Fruit fly (Drosophila melanogaster) Kc167 (cell line): ENCODE results near the gene eIF1.

ENCODE experiments used
- Myc ChIP-seq: fragments of >200 bp; optimal IDR thresholded peaks from 2 replicates; lab custom pipeline; 2017; ENCODE audit warnings: missing external identifiers
- Sin3A ChIP-seq: fragments of >200 bp; optimal IDR thresholded peaks from 2 replicates; lab custom pipeline; 2018; ENCODE audit warnings: missing external identifiers
- h ChIP-seq: fragments of >200 bp; optimal IDR thresholded peaks from 3 replicates; lab custom pipeline; 2018; ENCODE audit warnings: missing external identifiers
- insv ChIP-seq: fragments of >200 bp; optimal IDR thresholded peaks from 3 replicates; lab custom pipeline; 2018; ENCODE audit warnings: missing external identifiers
- psq ChIP-seq: fragments of >200 bp; optimal IDR thresholded peaks from 2 replicates; lab custom pipeline; 2017; ENCODE audit warnings: missing external identifiers
- ttk ChIP-seq: sonication (Bioruptor generic); optimal IDR thresholded peaks from 2 replicates; lab custom pipeline; 2017; ENCODE audit warnings: missing external identifiers

Gene eIF1

DNA sequence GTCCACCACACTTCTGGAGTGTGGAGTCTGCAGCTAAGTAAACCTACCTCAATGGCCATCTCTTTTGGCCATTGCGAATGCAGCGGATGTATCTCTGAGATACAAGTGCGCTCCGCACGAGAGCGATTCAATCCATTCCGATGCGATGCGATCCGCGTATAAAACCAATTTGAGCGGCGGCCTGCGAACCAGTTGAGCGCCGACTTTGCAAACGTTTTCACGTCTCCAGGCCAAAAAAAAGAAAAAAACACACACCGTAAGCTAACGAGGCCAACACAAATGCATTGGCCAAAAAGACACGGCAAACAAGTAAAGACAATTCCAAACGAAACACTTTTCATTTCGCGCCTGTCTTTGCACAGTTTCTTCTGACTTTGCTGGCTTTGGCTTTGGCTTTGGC, 34.5 kb downstream of the eIF1 start, which contains the start of gene ckd:
Gene ckd (plus strand): TSS at position 189 of the 400 bp plus-strand sequence.
- TF ChIP-seq insv (lab: Kevin White, UChicago): no peak
- TF ChIP-seq Myc (lab: Kevin White, UChicago): no peak
- TF ChIP-seq h (lab: Kevin White, UChicago): no peak
- no peak for TF ChIP-seq Sin3A (lab: Kevin White, UChicago)
- no peak for TF ChIP-seq psq (lab: Kevin White, UChicago)
- no peak for TF ChIP-seq ttk (lab: Kevin White, UChicago)

DNA sequence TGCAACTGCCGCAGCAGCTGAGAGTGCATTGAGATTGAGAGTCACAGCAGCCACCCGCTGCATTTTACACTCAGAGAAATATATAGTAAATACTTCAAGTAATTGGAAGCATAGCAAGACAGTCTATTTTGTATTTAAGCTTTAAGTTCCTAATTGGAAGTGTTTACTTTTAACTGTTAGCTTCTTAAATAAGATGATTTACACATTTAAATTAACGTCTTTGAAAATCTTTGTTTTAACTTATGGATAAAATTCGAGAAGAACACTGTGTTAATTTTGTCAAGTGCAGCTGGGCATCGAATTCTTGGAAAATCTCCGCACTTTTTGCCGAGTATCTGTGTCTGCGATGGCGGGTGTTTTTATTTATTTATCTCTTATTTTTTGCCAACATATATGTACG, 36.6 kb downstream of the eIF1 start:
- no peak for TF ChIP-seq Myc (lab: Kevin White, UChicago)
- no peak for TF ChIP-seq Sin3A (lab: Kevin White, UChicago)
- TF ChIP-seq h (lab: Kevin White, UChicago): no peak

- TF ChIP-seq insv (lab: Kevin White, UChicago): no peak
- TF ChIP-seq Sin3A (lab: Kevin White, UChicago): no peak
- TF ChIP-seq Myc (lab: Kevin White, UChicago): no peak
- TF ChIP-seq psq (lab: Kevin White, UChicago): no peak
- no peak for TF ChIP-seq ttk (lab: Kevin White, UChicago)
- no peak for TF ChIP-seq h (lab: Kevin White, UChicago)
Observed at dm6 chr3L:3261642-3262041, 38.5 kb downstream of the eIF1 start.

DNA sequence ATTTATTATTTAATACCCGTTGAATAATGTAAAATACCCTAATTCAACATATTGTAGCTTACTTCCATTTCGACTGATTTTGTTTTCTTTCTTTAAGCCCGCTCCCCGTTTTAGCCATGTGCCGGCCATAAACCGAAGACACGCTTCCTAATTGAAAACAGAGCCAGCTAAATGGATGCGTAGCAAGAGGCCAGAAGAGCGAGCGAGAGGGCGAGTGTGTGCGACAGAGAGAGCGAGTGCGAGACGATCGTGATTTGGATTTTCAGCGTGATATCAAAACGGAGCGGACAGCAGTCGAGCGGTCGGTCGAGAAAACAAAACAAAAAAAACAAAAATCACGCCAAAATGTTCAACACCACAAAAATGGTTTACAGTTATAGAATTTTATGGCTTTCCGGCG, 43.2 kb downstream of the eIF1 start:
- TF ChIP-seq ttk (lab: Kevin White, UChicago) (no peak), insv (lab: Kevin White, UChicago) (no peak)

- TF ChIP-seq Myc (lab: Kevin White, UChicago) (no peak), h (lab: Kevin White, UChicago) (no peak), insv (lab: Kevin White, UChicago) (no peak), psq (lab: Kevin White, UChicago) (no peak), Sin3A (lab: Kevin White, UChicago) (no peak), ttk (lab: Kevin White, UChicago) (no peak)
Observed at dm6 chr3L:3268161-3268560, 45.0 kb downstream of the eIF1 start, which contains the start of gene CG34265. TSS of gene CG34265 (plus strand) at chr3L:3268461.

- TF ChIP-seq insv (lab: Kevin White, UChicago): no peak
- TF ChIP-seq h (lab: Kevin White, UChicago): no peak
- no peak for TF ChIP-seq ttk (lab: Kevin White, UChicago)
- no peak for TF ChIP-seq psq (lab: Kevin White, UChicago)
- TF ChIP-seq Sin3A (lab: Kevin White, UChicago): no peak
- no peak for TF ChIP-seq Myc (lab: Kevin White, UChicago)
Observed at dm6 chr3L:3270736-3271135, 47.6 kb downstream of the eIF1 start, which contains the start of gene CG14960. TSS of gene CG14960 (plus strand) at chr3L:3271036.
